Worm (Caenorhabditis elegans): Measurements from ENCODE around the gene Y27F2A.9.

Gene Y27F2A.9

DNA sequence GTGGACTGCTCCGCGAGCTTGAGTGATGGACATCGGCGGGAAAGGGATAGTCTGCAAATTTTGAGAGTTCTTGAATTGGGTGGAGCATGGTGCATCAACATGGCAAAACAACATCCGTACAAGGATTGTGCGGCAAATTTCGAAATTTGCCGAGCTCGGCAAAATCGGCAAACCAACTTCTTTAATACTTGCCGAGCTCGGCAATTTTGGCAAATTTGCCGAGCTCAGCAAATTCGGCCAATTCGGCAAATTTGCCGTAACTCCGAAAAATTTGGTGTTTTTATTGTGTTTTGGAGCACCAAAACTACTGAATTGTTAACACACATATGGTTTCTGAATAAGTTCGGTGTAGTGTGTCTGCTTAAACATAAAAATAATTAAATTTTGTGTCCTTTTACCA is 21.4 kb downstream of the Y27F2A.9 start, which contains the start of gene fbxc-55:
fbxc-55 (minus strand) TSS at position 101 of the 400 bp plus-strand sequence.
- TF ChIP-seq nhr-21 (tag; optimal IDR thresholded peaks at IDR 0.05), result no peak
- TF ChIP-seq ceh-16 (tag; optimal IDR thresholded peaks at IDR 0.05), result no peak
- no peak for TF ChIP-seq unc-55 (GFP tag; optimal IDR thresholded peaks at IDR 0.05)
- TF ChIP-seq mab-5 (tag; optimal IDR thresholded peaks at IDR 0.05), result no peak
- no peak for TF ChIP-seq crh-2 (tag; optimal IDR thresholded peaks at IDR 0.05)
- no peak for TF ChIP-seq nhr-23 (tag; optimal IDR thresholded peaks at IDR 0.05)
- no peak for TF ChIP-seq nhr-10 (tag; optimal IDR thresholded peaks at IDR 0.05)
- TF ChIP-seq unc-39 (tag; optimal IDR thresholded peaks at IDR 0.05), result no peak
- TF ChIP-seq elt-3 (tag; optimal IDR thresholded peaks at IDR 0.05), result no peak
- TF ChIP-seq gmeb-1 (tag; optimal IDR thresholded peaks at IDR 0.05), result no peak
- no peak for TF ChIP-seq nhr-12 (tag; optimal IDR thresholded peaks at IDR 0.05)

DNA sequence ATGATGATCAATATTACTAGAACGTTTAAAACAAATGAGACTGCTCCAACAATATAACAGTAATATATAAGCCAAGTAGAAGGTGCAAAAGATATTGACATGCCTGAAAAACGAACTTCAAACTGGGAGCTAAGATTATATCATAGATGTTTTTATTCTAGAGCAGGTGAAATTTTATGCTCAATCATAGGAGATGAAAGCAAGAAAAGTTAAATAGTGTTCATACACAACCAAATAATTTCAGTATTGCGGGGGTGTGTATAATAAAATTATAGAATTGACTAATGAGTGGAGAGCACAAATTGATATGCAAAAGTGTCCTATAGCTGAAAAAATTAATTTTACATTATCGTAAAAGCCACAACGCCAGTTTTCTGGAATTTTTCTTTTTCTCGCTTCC is 32.5 kb downstream of the Y27F2A.9 start, which contains the start of gene sri-34:
sri-34 (minus strand) TSS at position 101 of the 400 bp plus-strand sequence.
- TF ChIP-seq zag-1 (tag; optimal IDR thresholded peaks at IDR 0.05), result no peak
- no peak for TF ChIP-seq fos-1 (tag; optimal IDR thresholded peaks at IDR 0.05)
- TF ChIP-seq snpc-4 (tag; optimal IDR thresholded peaks at IDR 0.05), result no peak
- no peak for TF ChIP-seq alr-1 (tag; optimal IDR thresholded peaks at IDR 0.05)

DNA sequence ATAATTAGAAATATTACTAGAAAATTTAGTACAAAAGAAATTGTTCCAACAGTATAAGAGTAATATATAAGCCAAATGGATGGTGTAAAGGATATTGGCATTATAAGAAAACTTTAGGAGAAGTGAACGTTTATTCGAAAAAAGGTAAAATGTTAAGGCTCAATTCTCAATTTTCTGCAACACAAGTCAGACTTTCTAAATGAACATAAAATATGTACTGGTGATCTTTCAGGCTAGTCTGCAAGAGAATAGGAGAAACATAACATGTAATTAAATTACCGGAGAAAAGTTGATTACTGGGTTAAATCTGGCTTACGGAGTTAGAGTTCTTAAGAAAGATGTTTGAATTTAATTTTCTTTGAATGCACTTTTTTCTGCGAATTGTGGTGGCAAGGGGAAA is 34.7 kb downstream of the Y27F2A.9 start, which contains the start of gene sri-33:
sri-33 (minus strand) TSS at position 101 of the 400 bp plus-strand sequence.
- TF ChIP-seq nhr-21 (tag; optimal IDR thresholded peaks at IDR 0.05) (peak; percentile 5), nhr-25 (tag; optimal IDR thresholded peaks at IDR 0.05) (no peak), crh-2 (tag; optimal IDR thresholded peaks at IDR 0.05) (no peak)

DNA sequence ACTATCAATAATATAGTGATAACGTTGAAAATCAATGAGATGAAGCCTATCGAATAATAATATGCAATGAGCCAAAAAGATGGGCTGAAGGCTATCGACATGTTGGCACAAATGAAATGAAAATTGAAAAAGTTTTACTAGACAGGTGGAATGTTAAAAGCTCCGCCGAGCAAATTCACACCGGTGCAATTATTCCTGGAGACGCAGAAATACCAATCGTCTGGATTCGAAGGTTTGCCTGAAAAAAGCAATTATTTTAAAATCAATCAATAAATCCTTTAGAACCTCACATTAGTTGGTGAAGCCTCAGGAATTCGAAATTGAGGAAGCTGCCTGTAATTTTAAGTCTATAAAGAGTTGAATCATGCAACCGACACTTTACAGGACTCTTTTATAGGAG is 37.1 kb downstream of the Y27F2A.9 start, which contains the start of gene sri-32:
sri-32 (minus strand) TSS at position 101 of the 400 bp plus-strand sequence.
- no peak for TF ChIP-seq ceh-16 (tag; optimal IDR thresholded peaks at IDR 0.05)
- no peak for TF ChIP-seq crh-2 (tag; optimal IDR thresholded peaks at IDR 0.05)
- no peak for TF ChIP-seq elt-3 (tag; optimal IDR thresholded peaks at IDR 0.05)
- TF ChIP-seq elt-1 (tag; optimal IDR thresholded peaks at IDR 0.05), result no peak
- no peak for TF ChIP-seq nhr-23 (tag; optimal IDR thresholded peaks at IDR 0.05)
- no peak for TF ChIP-seq F13H6.1 (tag; optimal IDR thresholded peaks at IDR 0.05)
- TF ChIP-seq nhr-10 (tag; optimal IDR thresholded peaks at IDR 0.05), result no peak
- TF ChIP-seq ztf-1 (GFP tag; conservative IDR thresholded peaks at IDR 0.05), result no peak
- no peak for TF ChIP-seq lin-11 (tag; optimal IDR thresholded peaks at IDR 0.05)
- no peak for TF ChIP-seq zag-1 (tag; optimal IDR thresholded peaks at IDR 0.05)
- TF ChIP-seq nhr-129 (tag; optimal IDR thresholded peaks at IDR 0.05), result no peak
- no peak for TF ChIP-seq snpc-4 (tag; optimal IDR thresholded peaks at IDR 0.05)
- no peak for TF ChIP-seq nhr-21 (tag; optimal IDR thresholded peaks at IDR 0.05)
- TF ChIP-seq sem-4 (tag; optimal IDR thresholded peaks at IDR 0.05), result no peak
- no peak for TF ChIP-seq nhr-25 (tag; optimal IDR thresholded peaks at IDR 0.05)
- TF ChIP-seq dmd-4 (tag; optimal IDR thresholded peaks at IDR 0.05), result no peak
- no peak for TF ChIP-seq unc-55 (GFP tag; optimal IDR thresholded peaks at IDR 0.05)

DNA sequence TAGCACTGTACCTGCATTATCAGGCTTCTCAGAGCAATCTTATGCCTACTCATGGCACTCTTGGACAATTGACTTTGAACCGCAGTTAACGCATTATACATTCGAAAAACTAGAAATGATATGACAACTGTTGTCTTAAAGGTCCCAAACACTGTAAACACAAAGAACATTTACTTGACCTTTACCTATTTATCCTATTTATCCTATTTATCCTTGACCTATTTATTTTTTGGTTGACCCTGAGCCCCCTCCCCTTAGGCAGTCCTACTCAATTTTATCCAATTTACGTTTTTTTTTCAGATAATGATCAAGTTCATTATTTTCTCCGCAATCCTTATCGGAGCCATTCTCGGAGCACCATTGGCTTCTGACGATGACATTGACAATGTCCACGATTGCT is 39.8 kb downstream of the Y27F2A.9 start, which contains the start of the genes T10D4.14 and T10D4.19:
T10D4.14 (minus strand) TSS at position 101 of the 400 bp plus-strand sequence.
T10D4.19 (plus strand) TSS at position 304 of the 400 bp plus-strand sequence.
- no peak for TF ChIP-seq R02D3.7 (tag; optimal IDR thresholded peaks at IDR 0.05)
- no peak for TF ChIP-seq C34F6.9 (tag; optimal IDR thresholded peaks at IDR 0.05)
- no peak for TF ChIP-seq sma-9 (GFP tag; optimal IDR thresholded peaks at IDR 0.05)
- TF ChIP-seq sma-9 (tag; optimal IDR thresholded peaks at IDR 0.05), result no peak
- TF ChIP-seq lin-13 (GFP tag; optimal IDR thresholded peaks at IDR 0.05), result no peak
- no peak for TF ChIP-seq nhr-11 (tag; optimal IDR thresholded peaks at IDR 0.05)
- no peak for TF ChIP-seq alr-1 (tag; optimal IDR thresholded peaks at IDR 0.05)
- TF ChIP-seq sem-4 (tag; optimal IDR thresholded peaks at IDR 0.05), result no peak
- no peak for TF ChIP-seq dmd-4 (tag; optimal IDR thresholded peaks at IDR 0.05)
- no peak for TF ChIP-seq nhr-12 (tag; optimal IDR thresholded peaks at IDR 0.05)
- TF ChIP-seq unc-62 (GFP tag; optimal IDR thresholded peaks at IDR 0.05), result no peak
- no peak for TF ChIP-seq egl-27 (tag; optimal IDR thresholded peaks at IDR 0.05)
- TF ChIP-seq Y55F3AM.14 (GFP tag; optimal IDR thresholded peaks at IDR 0.05), result no peak
- TF ChIP-seq zag-1 (tag; optimal IDR thresholded peaks at IDR 0.05), result no peak
- no peak for TF ChIP-seq ztf-11 (tag; optimal IDR thresholded peaks at IDR 0.05)
- TF ChIP-seq ztf-1 (GFP tag; conservative IDR thresholded peaks at IDR 0.05), result no peak
- no peak for TF ChIP-seq lsy-2 (tag; optimal IDR thresholded peaks at IDR 0.05)
- no peak for TF ChIP-seq blmp-1 (tag; optimal IDR thresholded peaks at IDR 0.05; ENCODE audit: insufficient read depth)
- TF ChIP-seq F13H6.1 (tag; optimal IDR thresholded peaks at IDR 0.05), result no peak
